Fruit fly (Drosophila melanogaster) whole organism, embryonic: ENCODE data around the gene Dok.
A peak's percentile ranks its signal among the peaks of the same experiment; 100 is the strongest.

ENCODE experiments used
- Asciz ChIP-seq: fragments of 200-800 bp; sonication (Bioruptor generic); optimal IDR thresholded peaks from 2 replicates; lab custom pipeline; 2017; ENCODE audit warnings: missing biosample characterization, mild to moderate bottlenecking, missing genetic modification characterization, missing genetic modification reagents
- Bgb ChIP-seq: fragments of 200-800 bp; sonication (Bioruptor generic); IDR thresholded peaks from 2 replicates; pipeline ENCODE4 v1.3.6; 2022; ENCODE audit warnings: missing biosample characterization, missing genetic modification characterization; ENCODE audit not compliant: partially characterized antibody
- CG10321 ChIP-seq: fragments of 200-800 bp; sonication (Bioruptor generic); IDR thresholded peaks from 2 replicates; pipeline ENCODE4 v1.3.6; 2022; ENCODE audit warnings: missing biosample characterization, missing genetic modification characterization
- CG10366 ChIP-seq: fragments of 200-800 bp; sonication (Bioruptor generic); IDR thresholded peaks from 2 replicates; pipeline ENCODE4 v1.3.6; 2022; ENCODE audit warnings: missing biosample characterization, missing genetic modification characterization
- CG10565 ChIP-seq: fragments of 200-800 bp; sonication (Bioruptor generic); optimal IDR thresholded peaks from 3 replicates; lab custom pipeline; 2016; ENCODE audit warnings: missing biosample characterization, mild to moderate bottlenecking, missing genetic modification characterization
- CG10959 ChIP-seq: fragments of 200-800 bp; sonication (Bioruptor generic); IDR thresholded peaks from 2 replicates; pipeline ENCODE4 v1.3.6; 2022; ENCODE audit warnings: missing biosample characterization, missing genetic modification characterization
- CG12236 ChIP-seq: fragments of 200-800 bp; sonication (Bioruptor generic); optimal IDR thresholded peaks from 2 replicates; lab custom pipeline; 2016; ENCODE audit warnings: missing biosample characterization, missing genetic modification characterization
- CG12299 ChIP-seq: fragments of 200-800 bp; sonication (Bioruptor generic); optimal IDR thresholded peaks from 2 replicates; lab custom pipeline; 2018; ENCODE audit warnings: missing biosample characterization, mild to moderate bottlenecking, missing genetic modification characterization
- CG14667 ChIP-seq: fragments of 200-800 bp; sonication (Bioruptor generic); IDR thresholded peaks from 2 replicates; pipeline ENCODE4 v1.3.6; 2022; ENCODE audit warnings: missing biosample characterization, missing genetic modification characterization
- CG1647 ChIP-seq: fragments of 200-800 bp; sonication (Bioruptor generic); optimal IDR thresholded peaks from 3 replicates; lab custom pipeline; 2016; ENCODE audit warnings: missing biosample characterization, missing genetic modification characterization
- CG17912 ChIP-seq: fragments of 200-800 bp; sonication (Bioruptor generic); optimal IDR thresholded peaks from 2 replicates; lab custom pipeline; 2018; ENCODE audit warnings: missing biosample characterization, mild to moderate bottlenecking, missing genetic modification characterization
- CG18764 ChIP-seq: fragments of 200-800 bp; sonication (Bioruptor generic); optimal IDR thresholded peaks from 3 replicates; lab custom pipeline; 2016; ENCODE audit warnings: missing biosample characterization, missing genetic modification characterization
- CG2712 ChIP-seq: fragments of 200-800 bp; optimal IDR thresholded peaks from 3 replicates; lab custom pipeline; 2019; ENCODE audit warnings: missing biosample characterization, mild to moderate bottlenecking, missing genetic modification characterization, moderate library complexity
- CG2889 ChIP-seq: fragments of 200-800 bp; sonication (Bioruptor generic); IDR thresholded peaks from 3 replicates; pipeline ENCODE4 v1.3.6; 2022; ENCODE audit warnings: missing biosample characterization, missing genetic modification characterization
- CG30020 ChIP-seq: fragments of 200-800 bp; optimal IDR thresholded peaks from 2 replicates; lab custom pipeline; 2019; ENCODE audit warnings: missing biosample characterization, mild to moderate bottlenecking, missing genetic modification characterization, moderate library complexity
- CG31365 ChIP-seq: fragments of 200-800 bp; sonication (Bioruptor generic); optimal IDR thresholded peaks from 2 replicates; lab custom pipeline; 2018; ENCODE audit warnings: missing biosample characterization, mild to moderate bottlenecking, missing genetic modification characterization
- CG31388 ChIP-seq: fragments of 200-800 bp; sonication (Bioruptor generic); optimal IDR thresholded peaks from 2 replicates; lab custom pipeline; 2016; ENCODE audit warnings: missing biosample characterization, missing genetic modification characterization
- CG32767 ChIP-seq: fragments of 200-800 bp; sonication (Bioruptor generic); IDR thresholded peaks from 2 replicates; pipeline ENCODE4 v1.3.6; 2022; ENCODE audit warnings: missing biosample characterization, missing genetic modification characterization
- CG3281 ChIP-seq: fragments of 200-800 bp; sonication (Bioruptor generic); optimal IDR thresholded peaks from 3 replicates; lab custom pipeline; 2017; ENCODE audit warnings: missing biosample characterization, mild to moderate bottlenecking, missing genetic modification characterization
- CG4404 ChIP-seq: fragments of 200-800 bp; sonication (Bioruptor generic); IDR thresholded peaks from 2 replicates; pipeline ENCODE4 v1.3.6; 2022; ENCODE audit warnings: missing biosample characterization, missing genetic modification characterization
- CG4730 ChIP-seq: fragments of 200-800 bp; sonication (Bioruptor generic); IDR thresholded peaks from 2 replicates; pipeline ENCODE4 v1.3.6; 2022; ENCODE audit warnings: missing biosample characterization, missing genetic modification characterization
- CG7357 ChIP-seq: fragments of 200-800 bp; sonication (Bioruptor generic); IDR thresholded peaks from 3 replicates; pipeline ENCODE4 v1.3.6; 2022; ENCODE audit warnings: missing biosample characterization, missing genetic modification characterization
- CG7786 ChIP-seq: fragments of 200-800 bp; sonication (Bioruptor generic); optimal IDR thresholded peaks from 2 replicates; lab custom pipeline; 2016; ENCODE audit warnings: missing biosample characterization, missing genetic modification characterization
- CG7928 ChIP-seq: fragments of 200-800 bp; sonication (Bioruptor generic); optimal IDR thresholded peaks from 2 replicates; lab custom pipeline; 2017; ENCODE audit warnings: missing biosample characterization, mild to moderate bottlenecking, missing genetic modification characterization
- CG8478 ChIP-seq: fragments of >200 bp; optimal IDR thresholded peaks from 2 replicates; lab custom pipeline; 2018
- Dp ChIP-seq: fragments of 200-800 bp; sonication (Bioruptor generic); optimal IDR thresholded peaks from 2 replicates; lab custom pipeline; 2018; ENCODE audit warnings: missing biosample characterization, mild to moderate bottlenecking, missing genetic modification characterization, moderate library complexity
- H2.0 ChIP-seq: fragments of 200-800 bp; sonication (Bioruptor generic); IDR thresholded peaks from 2 replicates; pipeline ENCODE4 v1.3.6; 2022; ENCODE audit warnings: missing biosample characterization, missing genetic modification characterization
- HHEX ChIP-seq: fragments of 200-800 bp; sonication (Bioruptor generic); optimal IDR thresholded peaks from 3 replicates; lab custom pipeline; 2017; ENCODE audit warnings: missing biosample characterization, mild to moderate bottlenecking, missing genetic modification characterization, missing genetic modification reagents
- Hey ChIP-seq: fragments of 200-800 bp; sonication (Bioruptor generic); optimal IDR thresholded peaks from 3 replicates; lab custom pipeline; 2018; ENCODE audit warnings: missing biosample characterization, mild to moderate bottlenecking, missing genetic modification characterization
- Hsf ChIP-seq: fragments of 200-800 bp; sonication (Bioruptor generic); optimal IDR thresholded peaks from 3 replicates; lab custom pipeline; 2016; ENCODE audit warnings: missing biosample characterization, missing genetic modification characterization
- Rx ChIP-seq: fragments of 200-800 bp; sonication (Bioruptor generic); IDR thresholded peaks from 2 replicates; pipeline ENCODE4 v1.3.6; 2022; ENCODE audit warnings: missing biosample characterization, missing genetic modification characterization
- Sin3A ChIP-seq: fragments of >200 bp; optimal IDR thresholded peaks from 2 replicates; lab custom pipeline; 2018
- Taf1 ChIP-seq: fragments of 200-800 bp; sonication (Bioruptor generic); IDR thresholded peaks from 2 replicates; pipeline ENCODE4 v1.3.6; 2022; ENCODE audit warnings: missing biosample characterization, missing genetic modification characterization
- al ChIP-seq: fragments of 200-800 bp; sonication (Bioruptor generic); IDR thresholded peaks from 2 replicates; pipeline ENCODE4 v1.3.6; 2022; ENCODE audit warnings: missing biosample characterization, missing genetic modification characterization
- ap ChIP-seq: fragments of 200-800 bp; sonication (Bioruptor generic); IDR thresholded peaks from 2 replicates; pipeline ENCODE4 v1.3.6; 2022; ENCODE audit warnings: missing biosample characterization, missing genetic modification characterization
- cato ChIP-seq: fragments of 200-800 bp; sonication (Bioruptor generic); optimal IDR thresholded peaks from 2 replicates; lab custom pipeline; 2016; ENCODE audit warnings: missing biosample characterization, missing genetic modification characterization, borderline replicate concordance
- dmrt11E ChIP-seq: fragments of 200-800 bp; sonication (Bioruptor generic); optimal IDR thresholded peaks from 3 replicates; lab custom pipeline; 2018; ENCODE audit warnings: missing biosample characterization, mild to moderate bottlenecking, missing genetic modification characterization, moderate library complexity
- eve ChIP-seq, 2 experiments: fragments of >200 bp; optimal IDR thresholded peaks; 2 replicates each; lab custom pipeline; 2017; ENCODE audit warnings: missing biosample characterization in 2 of 2, missing genetic modification characterization in 2 of 2
- fd3F ChIP-seq: fragments of 200-800 bp; sonication (Bioruptor generic); optimal IDR thresholded peaks from 2 replicates; lab custom pipeline; 2018; ENCODE audit warnings: missing biosample characterization, mild to moderate bottlenecking, missing genetic modification characterization, moderate library complexity
- gsb-n ChIP-seq: fragments of 200-800 bp; sonication (Bioruptor generic); optimal IDR thresholded peaks from 3 replicates; lab custom pipeline; 2018; ENCODE audit warnings: missing biosample characterization, mild to moderate bottlenecking, missing genetic modification characterization
- her ChIP-seq: fragments of 200-800 bp; sonication (Bioruptor generic); optimal IDR thresholded peaks from 2 replicates; lab custom pipeline; 2016; ENCODE audit warnings: missing biosample characterization, missing genetic modification characterization
- jigr1 ChIP-seq: fragments of 200-800 bp; sonication (Bioruptor generic); IDR thresholded peaks from 3 replicates; pipeline ENCODE4 v1.3.6; 2022; ENCODE audit warnings: missing biosample characterization, missing genetic modification characterization
- onecut ChIP-seq: fragments of 200-800 bp; sonication (Bioruptor generic); IDR thresholded peaks from 2 replicates; pipeline ENCODE4 v1.3.6; 2022; ENCODE audit warnings: missing biosample characterization, missing genetic modification characterization
- pzg ChIP-seq: fragments of 200-800 bp; sonication (Bioruptor generic); optimal IDR thresholded peaks from 3 replicates; lab custom pipeline; 2018; ENCODE audit warnings: missing biosample characterization, mild to moderate bottlenecking, missing genetic modification characterization, moderate library complexity
- sd ChIP-seq: fragments of 200-800 bp; sonication (Bioruptor generic); optimal IDR thresholded peaks from 3 replicates; lab custom pipeline; 2018; ENCODE audit warnings: missing biosample characterization, mild to moderate bottlenecking, missing genetic modification characterization, moderate library complexity
- so ChIP-seq: fragments of 200-800 bp; sonication (Bioruptor generic); IDR thresholded peaks from 3 replicates; pipeline ENCODE4 v1.3.6; 2022; ENCODE audit warnings: missing biosample characterization, missing genetic modification characterization
- tio ChIP-seq: fragments of 200-800 bp; sonication (Bioruptor generic); optimal IDR thresholded peaks from 2 replicates; lab custom pipeline; 2017; ENCODE audit warnings: missing biosample characterization, missing genetic modification characterization, inconsistent platforms
- twi ChIP-seq: fragments of 200-800 bp; optimal IDR thresholded peaks from 2 replicates; lab custom pipeline; 2019; ENCODE audit warnings: missing biosample characterization, mild to moderate bottlenecking, missing genetic modification characterization, moderate library complexity
- wdn ChIP-seq: fragments of 200-800 bp; sonication (Bioruptor generic); IDR thresholded peaks from 2 replicates; pipeline ENCODE4 v1.3.6; 2022; ENCODE audit warnings: missing biosample characterization, missing genetic modification characterization

Dok gene

dm6 chrX:7306538-7307477 lies 17.2 kb upstream of the Dok start:
- TF ChIP-seq CG18764 (GFP tag; lab: Kevin White, UChicago) = peak; percentile 78
- peak; percentile 22 for TF ChIP-seq Hey (tag; lab: Kevin White, UChicago)
- peak; percentile 80; the same call in 2 of the 3 replicates for TF ChIP-seq jigr1 (GFP tag; lab: Robert Waterston, UW)
- TF ChIP-seq CG31388 = peak; percentile 67
- TF ChIP-seq ap (GFP tag; lab: Robert Waterston, UW) = peak; percentile 53
- peak; percentile 92 for TF ChIP-seq gsb-n (tag; lab: Kevin White, UChicago)
- TF ChIP-seq al = peak; percentile 72
- TF ChIP-seq fd3F (GFP tag; lab: Kevin White, UChicago) = peak; percentile 89
- peak; percentile 95 for TF ChIP-seq Asciz
- no peak for TF ChIP-seq CG17912 (GFP tag; lab: Kevin White, UChicago)
- peak; percentile 63 for TF ChIP-seq CG1647 (GFP tag; lab: Kevin White, UChicago)
- no peak for TF ChIP-seq pzg (GFP tag; lab: Kevin White, UChicago)
- TF ChIP-seq Dp (GFP tag; lab: Kevin White, UChicago) = no peak
- TF ChIP-seq CG7786 = peak; percentile 82
- TF ChIP-seq CG30020 = peak; percentile 83
- peak; percentile 58; the same call in 1 of the 2 replicates for TF ChIP-seq Rx (GFP tag; lab: Robert Waterston, UW)
- TF ChIP-seq HHEX (GFP tag; lab: Kevin White, UChicago) = peak; percentile 92
- TF ChIP-seq Bgb = peak; percentile 45; the same call in 1 of the 2 replicates
- no peak for TF ChIP-seq Taf1 (GFP tag; lab: Robert Waterston, UW)
- TF ChIP-seq Hsf (GFP tag; lab: Kevin White, UChicago) = peak; percentile 87
- TF ChIP-seq cato (GFP tag; lab: Kevin White, UChicago) = peak; percentile 89
- TF ChIP-seq CG8478 (lab: Kevin White, UChicago) = no peak
- peak; percentile 69 for TF ChIP-seq CG10565 (GFP tag; lab: Kevin White, UChicago)
- peak; percentile 18 for TF ChIP-seq her (GFP tag; lab: Kevin White, UChicago)
- peak; percentile 53 for TF ChIP-seq CG12236 (GFP tag; lab: Kevin White, UChicago)
- 0 out of 2 replicates have a peak, but pooled peaks have one; percentile 4 for TF ChIP-seq wdn (GFP tag; lab: Robert Waterston, UW)
- TF ChIP-seq sd (tag; lab: Kevin White, UChicago) = peak; percentile 79
- peak; percentile 97 for TF ChIP-seq dmrt11E (tag; lab: Kevin White, UChicago)
- no peak; the same call in none of the 2 replicates for TF ChIP-seq CG4730 (GFP tag; lab: Robert Waterston, UW)
- peak; percentile 66 for TF ChIP-seq CG10366 (GFP tag; lab: Robert Waterston, UW)
- peak; percentile 95 for TF ChIP-seq CG3281
- TF ChIP-seq so (GFP tag; lab: Robert Waterston, UW) = peak; percentile 72; the same call in 2 of the 3 replicates
- TF ChIP-seq CG10321 = no peak
- peak; percentile 22 for TF ChIP-seq CG31365 (tag; lab: Kevin White, UChicago)
- TF ChIP-seq onecut (GFP tag; lab: Robert Waterston, UW) = peak; percentile 6; the same call in 1 of the 2 replicates
- peak; percentile 84 for TF ChIP-seq CG7357
- peak; percentile 74 for TF ChIP-seq CG14667 (GFP tag; lab: Robert Waterston, UW)
- TF ChIP-seq CG7928 = peak; percentile 53
- peak; percentile 74 for TF ChIP-seq CG12299 (tag; lab: Kevin White, UChicago)
- TF ChIP-seq CG10959 (GFP tag; lab: Robert Waterston, UW) = peak; percentile 39; the same call in 1 of the 2 replicates
- TF ChIP-seq H2.0 (GFP tag; lab: Robert Waterston, UW) = peak; percentile 40
- TF ChIP-seq CG2712 (tag; lab: Kevin White, UChicago) = peak; percentile 97
- TF ChIP-seq CG2889 (GFP tag; lab: Robert Waterston, UW) = peak; percentile 55; the same call in 1 of the 3 replicates
- TF ChIP-seq eve (GFP tag; optimal IDR thresholded peaks at IDR 0.05; lab: Kevin White, UChicago) = no peak
- peak; percentile 94 for TF ChIP-seq tio (GFP tag; lab: Kevin White, UChicago)
- peak; percentile 86 for TF ChIP-seq CG4404
- TF ChIP-seq CG32767 = no peak; the same call in 1 of the 2 replicates
- peak; percentile 88 for TF ChIP-seq twi (tag; lab: Kevin White, UChicago)
- TF ChIP-seq Sin3A (lab: Kevin White, UChicago) = no peak
